Fruit fly (Drosophila melanogaster): ENCODE results near the gene CG13252.

dm6 chr3L:20700660-20701059 is 29.7 kb upstream of the CG13252 start:
- TF ChIP-seq Dll (optimal IDR thresholded peaks at IDR 0.05) (no peak), psq (optimal IDR thresholded peaks at IDR 0.05) (no peak)

Measured in whole organism.